Fruit fly (Drosophila melanogaster): ENCODE measurements around the gene stg.
A peak's percentile ranks its signal among the peaks of the same experiment; 100 is the strongest.

stg gene

DNA sequence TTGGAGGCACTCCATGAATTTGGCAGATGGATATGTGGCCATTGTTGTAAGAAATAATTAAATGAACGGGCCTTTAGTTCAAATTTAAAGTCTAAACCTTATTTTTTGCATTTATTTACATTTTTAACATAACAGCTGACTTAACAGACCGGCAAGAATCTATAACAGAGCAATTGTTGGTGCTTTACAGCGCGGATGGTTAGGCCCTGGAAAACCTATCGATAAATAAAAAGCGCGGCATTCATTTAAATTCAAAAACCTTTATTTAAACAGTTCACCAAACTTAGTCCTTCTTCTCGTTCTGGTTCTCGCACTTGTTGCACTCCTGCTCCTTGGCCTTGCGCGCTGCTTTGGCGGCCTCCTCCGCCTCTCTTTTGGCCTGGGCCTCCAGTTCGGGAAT, 53.2 kb downstream of the stg start, which contains the start of gene Mesh1:
TSS of gene Mesh1 (minus strand) at position 108 of the 400 bp plus-strand sequence.
- TF ChIP-seq CG8478 (optimal IDR thresholded peaks at IDR 0.05) (peak; percentile 5), CTCF (optimal IDR thresholded peaks at IDR 0.05) (no peak)

Data from S2 (cell line).